Fruit fly (Drosophila melanogaster): Measurements from ENCODE around the gene CG33229.

CG33229 gene

DNA sequence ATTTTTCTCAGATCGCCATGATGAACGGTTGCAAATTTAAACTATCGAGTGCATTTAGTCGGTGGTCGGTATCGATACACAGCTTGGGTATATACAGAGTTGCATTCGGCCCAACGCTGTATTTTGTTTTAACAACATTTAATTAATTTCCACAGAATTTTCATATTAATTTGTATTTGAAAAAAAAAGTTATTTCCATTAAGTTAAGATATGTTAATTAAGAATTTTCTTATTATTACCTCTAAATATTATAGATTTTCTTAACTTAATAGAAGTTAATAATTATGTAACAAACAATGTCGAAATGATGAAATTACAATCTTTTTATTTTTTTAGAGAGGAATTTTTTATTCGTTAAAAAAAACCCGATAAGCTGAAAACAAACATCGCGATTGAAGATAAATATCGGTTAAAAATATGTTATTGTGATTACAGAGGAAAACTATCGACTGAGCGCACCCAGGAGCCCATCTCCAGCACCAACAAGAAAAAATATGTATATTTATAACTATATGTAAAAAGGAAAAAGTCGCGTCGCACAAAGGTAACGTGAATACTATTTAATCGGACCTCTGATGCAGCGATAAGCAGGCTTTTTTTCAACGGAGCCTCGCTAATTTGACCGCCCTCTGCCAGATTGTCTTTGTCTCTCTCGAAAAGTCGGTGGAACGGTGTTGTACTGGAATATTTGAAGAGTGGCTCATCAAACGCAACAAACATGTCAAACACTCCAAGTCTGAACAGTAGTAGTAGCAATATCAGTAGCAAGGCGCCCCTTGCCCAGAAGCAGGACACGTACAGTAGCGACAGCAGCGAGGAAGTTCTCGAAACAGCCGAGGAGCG, 23.7 kb upstream of the CG33229 start, which contains the start of the genes rno and mri (continued):
- TF ChIP-seq chm (GFP tag; IDR thresholded peaks at IDR 0.05), result peak; percentile 50
- peak; percentile 80 for TF ChIP-seq mld (GFP tag; IDR thresholded peaks at IDR 0.05; ENCODE audit: partially characterized antibody)
- peak; percentile 96 for TF ChIP-seq zen2 (GFP tag; IDR thresholded peaks at IDR 0.05; ENCODE audit: partially characterized antibody)
- TF ChIP-seq CG7357 (GFP tag; IDR thresholded peaks at IDR 0.05), result no peak
- TF ChIP-seq ash1 (GFP tag; optimal IDR thresholded peaks at IDR 0.05), result no peak
- TF ChIP-seq cad (GFP tag; optimal IDR thresholded peaks at IDR 0.05), result no peak
- peak; percentile 83 for TF ChIP-seq CG30020 (tag; optimal IDR thresholded peaks at IDR 0.05)
- TF ChIP-seq CG12744 (GFP tag; optimal IDR thresholded peaks at IDR 0.05), result no peak
- TF ChIP-seq MBD-R2 (GFP tag; IDR thresholded peaks at IDR 0.05), result peak; percentile 26
- peak; percentile 36 for TF ChIP-seq CG4820 (GFP tag; optimal IDR thresholded peaks at IDR 0.05)
- no peak for TF ChIP-seq CG12071 (GFP tag; optimal IDR thresholded peaks at IDR 0.05)
- TF ChIP-seq CG9215 (GFP tag; IDR thresholded peaks at IDR 0.05), result peak; percentile 73
- TF ChIP-seq trem (tag; optimal IDR thresholded peaks at IDR 0.05), result peak; percentile 75
- TF ChIP-seq dimm (GFP tag; IDR thresholded peaks at IDR 0.05), result peak; percentile 42; the same call in 1 of the 2 replicates
- peak; percentile 59 for TF ChIP-seq caup (GFP tag; optimal IDR thresholded peaks at IDR 0.05; ENCODE audit: severe bottlenecking)
- TF ChIP-seq Dek (tag; optimal IDR thresholded peaks at IDR 0.05), result peak; percentile 67
- TF ChIP-seq Hmr (GFP tag; optimal IDR thresholded peaks at IDR 0.05), result peak; percentile 71
- TF ChIP-seq peb (GFP tag; IDR thresholded peaks at IDR 0.05), result peak; percentile 66; the same call in 1 of the 2 replicates
- peak; percentile 66 for TF ChIP-seq Lhr (GFP tag; optimal IDR thresholded peaks at IDR 0.05)
- no peak for TF ChIP-seq Jarid2 (GFP tag; optimal IDR thresholded peaks at IDR 0.05)
- no peak for TF ChIP-seq wek (GFP tag; optimal IDR thresholded peaks at IDR 0.05)
- no peak for TF ChIP-seq dmrt99B (tag; optimal IDR thresholded peaks at IDR 0.05)
- TF ChIP-seq CG14860 (GFP tag; IDR thresholded peaks at IDR 0.05; ENCODE audit: partially characterized antibody), result peak; percentile 93
- no peak for TF ChIP-seq yki (optimal IDR thresholded peaks at IDR 0.05)
- TF ChIP-seq HmgZ (tag; optimal IDR thresholded peaks at IDR 0.05), result peak; percentile 2
- no peak for TF ChIP-seq p53 (GFP tag; optimal IDR thresholded peaks at IDR 0.05)
- peak; percentile 6 to 75 for TF ChIP-seq dpn (GFP tag; optimal IDR thresholded peaks at IDR 0.05)
- TF ChIP-seq H15 (GFP tag; IDR thresholded peaks at IDR 0.05), result 0 out of 3 replicates have a peak, but pooled peaks have one; percentile 41
- peak; percentile 67 for TF ChIP-seq CG12104 (GFP tag; optimal IDR thresholded peaks at IDR 0.05)
- no peak for TF ChIP-seq CG7928 (GFP tag; optimal IDR thresholded peaks at IDR 0.05)
- TF ChIP-seq eyg (GFP tag; optimal IDR thresholded peaks at IDR 0.05), result no peak
- TF ChIP-seq CG4854 (GFP tag; optimal IDR thresholded peaks at IDR 0.05), result no peak
- TF ChIP-seq vfl (GFP tag; optimal IDR thresholded peaks at IDR 0.05), result no peak
- peak; percentile 92 for TF ChIP-seq CG13287 (GFP tag; IDR thresholded peaks at IDR 0.05; ENCODE audit: partially characterized antibody)
- peak; percentile 58 for TF ChIP-seq D19A (tag; optimal IDR thresholded peaks at IDR 0.05)
- peak; percentile 47; the same call in 1 of the 2 replicates for TF ChIP-seq Drgx (GFP tag; IDR thresholded peaks at IDR 0.05)
- TF ChIP-seq wor (GFP tag; IDR thresholded peaks at IDR 0.05), result no peak; the same call in 1 of the 2 replicates
- no peak for TF ChIP-seq CG31365 (tag; optimal IDR thresholded peaks at IDR 0.05)
- TF ChIP-seq kay (GFP tag; optimal IDR thresholded peaks at IDR 0.05), result peak; percentile 33
- TF ChIP-seq Ets65A (GFP tag), result peak; percentile 87
- TF ChIP-seq ro (GFP tag; IDR thresholded peaks at IDR 0.05), result no peak
- no peak for TF ChIP-seq CG7271 (tag; optimal IDR thresholded peaks at IDR 0.05)
- no peak for TF ChIP-seq NC2α (GFP tag; optimal IDR thresholded peaks at IDR 0.05)
- TF ChIP-seq CG10274 (GFP tag; optimal IDR thresholded peaks at IDR 0.05), result no peak
- peak; percentile 64 for TF ChIP-seq bcd (GFP tag; optimal IDR thresholded peaks at IDR 0.05)
- no peak for TF ChIP-seq tup (GFP tag; optimal IDR thresholded peaks at IDR 0.05)
- TF ChIP-seq CG1602 (GFP tag; optimal IDR thresholded peaks at IDR 0.05), result peak; percentile 70
- TF ChIP-seq ab (GFP tag; optimal IDR thresholded peaks at IDR 0.05), result no peak
- TF ChIP-seq CG18599 (GFP tag; optimal IDR thresholded peaks at IDR 0.05), result peak; percentile 69

Data from whole organism, embryonic.